Fruit fly (Drosophila melanogaster): ENCODE measurements around the gene CG6168.
A peak's percentile ranks its signal among the peaks of the same experiment; 100 is the strongest.

DNA sequence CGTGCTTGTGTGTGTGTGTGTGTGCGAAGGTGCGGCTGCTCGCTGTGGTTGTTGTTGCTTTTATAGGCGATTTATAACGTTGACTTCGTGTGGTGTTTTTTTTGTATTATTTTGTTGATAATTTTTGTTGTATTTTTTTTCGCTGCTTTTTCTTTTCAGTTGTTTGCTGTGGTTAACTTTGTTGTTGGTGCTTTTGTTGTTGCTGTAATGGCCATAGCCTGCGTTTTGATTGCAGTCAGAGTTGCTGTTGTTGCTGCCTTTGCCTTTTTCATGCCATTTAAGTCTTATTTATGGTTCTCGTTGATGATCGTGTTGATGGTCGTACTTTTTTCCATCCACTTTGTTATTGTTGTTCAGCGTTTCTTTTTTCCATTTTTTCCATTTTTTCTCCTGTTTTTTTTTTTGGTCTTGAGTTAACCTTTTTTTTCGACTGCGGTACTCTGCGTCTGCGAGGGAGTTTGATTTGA, 3.1 kb upstream of the CG6168 start:
- TF ChIP-seq Hr38 (GFP tag; optimal IDR thresholded peaks at IDR 0.05): no peak
- peak; percentile 87 for TF ChIP-seq spab (GFP tag; optimal IDR thresholded peaks at IDR 0.05)
- peak; percentile 96 to 99 for TF ChIP-seq ss (GFP tag; optimal IDR thresholded peaks at IDR 0.05)
- TF ChIP-seq Lpt (GFP tag; optimal IDR thresholded peaks at IDR 0.05): peak; percentile 88
- peak; percentile 87 for TF ChIP-seq eg (GFP tag; IDR thresholded peaks at IDR 0.05)
- TF ChIP-seq svp (GFP tag): peak; percentile 85
